Worm (Caenorhabditis elegans): ENCODE results near the gene hrde-1.

DNA sequence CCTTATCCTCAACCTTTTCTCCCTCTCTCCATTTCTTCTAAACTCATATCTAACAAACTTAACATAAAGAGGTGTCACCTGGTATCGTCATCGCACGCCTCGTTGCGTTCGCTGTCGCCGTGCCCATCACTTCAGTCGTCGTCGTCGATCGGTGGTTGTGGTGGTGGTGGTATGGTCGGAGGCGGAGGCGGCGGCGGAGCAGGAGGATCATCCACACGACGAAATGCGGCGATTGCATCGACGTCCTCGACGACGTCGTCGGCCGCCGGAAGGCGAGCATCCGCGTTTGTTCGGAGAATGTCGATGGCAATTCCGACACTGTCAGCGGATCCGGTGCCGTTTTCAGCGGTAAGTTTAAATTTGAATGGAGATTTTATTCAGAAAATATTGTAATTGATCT, 41.9 kb downstream of the hrde-1 start:
- TF ChIP-seq dao-5 (tag; optimal IDR thresholded peaks at IDR 0.05) (no peak), him-1 (tag; optimal IDR thresholded peaks at IDR 0.05) (no peak)

Data from whole organism, L4/young adult.